Worm (Caenorhabditis elegans) whole organism, L1 larva: Measurements from ENCODE around the gene R07H5.9.

ENCODE experiments used
- C04F5.9 ChIP-seq: sonication (generic microtip); optimal IDR thresholded peaks from 2 replicates; lab custom pipeline; 2016; ENCODE audit warnings: missing genetic modification characterization, missing compliant biosample characterization
- C16A3.4 ChIP-seq: fragments of 150-350 bp; optimal IDR thresholded peaks from 2 replicates; lab custom pipeline; 2014; ENCODE audit warnings: missing biosample characterization, missing genetic modification characterization
- aha-1 ChIP-seq: fragments of 150-350 bp; optimal IDR thresholded peaks from 2 replicates; lab custom pipeline; 2014; ENCODE audit warnings: missing biosample characterization, missing genetic modification characterization
- alr-1 ChIP-seq: fragments of 200-800 bp; sonication (Bioruptor generic); optimal IDR thresholded peaks from 2 replicates; lab custom pipeline; 2018; ENCODE audit warnings: borderline replicate concordance, mild to moderate bottlenecking, missing genetic modification characterization, missing compliant biosample characterization
- aly-2 ChIP-seq: fragments of 150-350 bp; optimal IDR thresholded peaks from 2 replicates; lab custom pipeline; 2014; ENCODE audit warnings: missing biosample characterization, missing genetic modification characterization
- ama-1 ChIP-seq: fragments of 150-350 bp; optimal IDR thresholded peaks from 2 replicates; lab custom pipeline; 2014
- efl-1 ChIP-seq, 4 experiments: fragments of 150-350 bp; optimal IDR thresholded peaks in 3 of 4; peaks in 1 of 4; 1 replicate in 1 of 4; 2 replicates in 3 of 4; lab custom pipeline; 2014; ENCODE audit warnings: missing biosample characterization in 2 of 4, missing genetic modification characterization in 2 of 4, missing genetic modification reagents in 2 of 4
- egl-13 ChIP-seq: sonication (generic microtip); optimal IDR thresholded peaks from 2 replicates; lab custom pipeline; 2016; ENCODE audit warnings: missing genotype, missing genetic modification reagents, missing genetic modification characterization, missing compliant biosample characterization
- egl-27 ChIP-seq, 2 experiments: fragments of 150-350 bp in 1 of 2; sonication (generic microtip); optimal IDR thresholded peaks; 3 replicates each; lab custom pipeline; 2017 to 2018; ENCODE audit warnings: missing biosample characterization in 2 of 2, missing genetic modification characterization in 2 of 2, missing genetic modification reagents in 2 of 2
- elt-3 ChIP-seq, 6 experiments: fragments of 150-350 bp in 1 of 6; sonication (generic microtip); optimal IDR thresholded peaks; 2 replicates each; lab custom pipeline; 2017 to 2018; ENCODE audit warnings: missing biosample characterization in 6 of 6, missing genetic modification characterization in 6 of 6, inconsistent platforms in 1 of 6
- fos-1 ChIP-seq: fragments of 150-350 bp; optimal IDR thresholded peaks from 2 replicates; lab custom pipeline; 2014; ENCODE audit warnings: missing biosample characterization, missing genetic modification characterization
- grh-1 ChIP-seq: fragments of 200-800 bp; sonication (Bioruptor generic); IDR thresholded peaks from 2 replicates; pipeline ENCODE4 v1.3.6; 2022; ENCODE audit warnings: missing genetic modification reagents, missing genetic modification characterization, missing compliant biosample characterization
- hlh-17 ChIP-seq: fragments of 200-800 bp; sonication (Bioruptor generic); optimal IDR thresholded peaks from 2 replicates; lab custom pipeline; 2018; ENCODE audit warnings: missing genetic modification characterization, mild to moderate bottlenecking, missing compliant biosample characterization, moderate library complexity, borderline replicate concordance
- irx-1 ChIP-seq: sonication (generic microtip); optimal IDR thresholded peaks from 2 replicates; lab custom pipeline; 2016; ENCODE audit warnings: missing genetic modification characterization, missing compliant biosample characterization
- lin-13 ChIP-seq: fragments of 150-350 bp; optimal IDR thresholded peaks from 2 replicates; lab custom pipeline; 2014; ENCODE audit warnings: missing biosample characterization, missing genetic modification reagents, missing genetic modification characterization
- lin-14 ChIP-seq: fragments of 200-800 bp; sonication (Bioruptor generic); optimal IDR thresholded peaks from 2 replicates; lab custom pipeline; 2018; ENCODE audit warnings: mild to moderate bottlenecking, missing genetic modification characterization, moderate library complexity, missing compliant biosample characterization
- lin-35 ChIP-seq, 2 experiments: fragments of 150-350 bp; optimal IDR thresholded peaks; 2 replicates each; lab custom pipeline; 2014; ENCODE audit warnings: missing biosample characterization in 2 of 2, missing genetic modification characterization in 2 of 2, missing genetic modification reagents in 2 of 2
- lin-39 ChIP-seq: fragments of 150-350 bp; optimal IDR thresholded peaks from 2 replicates; lab custom pipeline; 2014; ENCODE audit warnings: missing biosample characterization, missing genetic modification reagents, missing genetic modification characterization
- mab-9 ChIP-seq: fragments of 200-800 bp; sonication (Bioruptor generic); IDR thresholded peaks from 2 replicates; pipeline ENCODE4 v1.3.6; 2022; ENCODE audit warnings: missing genetic modification reagents, missing genetic modification characterization, missing compliant biosample characterization
- mef-2 ChIP-seq: fragments of 150-350 bp; optimal IDR thresholded peaks from 2 replicates; lab custom pipeline; 2014; ENCODE audit warnings: missing biosample characterization, missing genetic modification characterization
- nhr-11 ChIP-seq: fragments of 150-350 bp; optimal IDR thresholded peaks from 2 replicates; lab custom pipeline; 2014; ENCODE audit warnings: missing biosample characterization, missing genetic modification characterization
- nhr-12 ChIP-seq: sonication (generic microtip); optimal IDR thresholded peaks from 2 replicates; lab custom pipeline; 2017; ENCODE audit warnings: missing biosample characterization, missing genetic modification characterization
- nhr-19 ChIP-seq: fragments of 200-800 bp; sonication (Bioruptor generic); conservative IDR thresholded peaks from 2 replicates; pipeline ENCODE4 v1.3.6; 2022; ENCODE audit warnings: missing genetic modification characterization, missing compliant biosample characterization
- nhr-20 ChIP-seq: sonication (generic microtip); optimal IDR thresholded peaks from 2 replicates; lab custom pipeline; 2016; ENCODE audit warnings: mild to moderate bottlenecking, missing genetic modification characterization, missing compliant biosample characterization
- nhr-237 ChIP-seq: fragments of 150-350 bp; optimal IDR thresholded peaks from 2 replicates; lab custom pipeline; 2014; ENCODE audit warnings: missing biosample characterization, missing genetic modification characterization
- nhr-28 ChIP-seq: fragments of 150-350 bp; optimal IDR thresholded peaks from 2 replicates; lab custom pipeline; 2014; ENCODE audit warnings: missing biosample characterization, missing genetic modification characterization
- nhr-76 ChIP-seq: sonication (generic microtip); optimal IDR thresholded peaks from 2 replicates; lab custom pipeline; 2017; ENCODE audit warnings: missing biosample characterization, missing genetic modification characterization
- nhr-84 ChIP-seq: sonication (generic microtip); optimal IDR thresholded peaks from 2 replicates; lab custom pipeline; 2017; ENCODE audit warnings: missing biosample characterization, missing genetic modification characterization
- nhr-85 ChIP-seq: sonication (generic microtip); peaks from one replicate; lab custom pipeline; 2016; ENCODE audit warnings: missing genetic modification characterization, inconsistent platforms, missing compliant biosample characterization
- pag-3 ChIP-seq: sonication (generic microtip); optimal IDR thresholded peaks from 2 replicates; lab custom pipeline; 2017; ENCODE audit warnings: missing genetic modification characterization, mild to moderate bottlenecking, missing compliant biosample characterization, antibody characterized with exemption, borderline replicate concordance; ENCODE audit not compliant: insufficient read depth
- pax-3 ChIP-seq: fragments of 200-800 bp; sonication (Bioruptor generic); optimal IDR thresholded peaks from 2 replicates; lab custom pipeline; 2018; ENCODE audit warnings: mild to moderate bottlenecking, missing genetic modification characterization, moderate library complexity, missing compliant biosample characterization
- rnt-1 ChIP-seq: sonication (generic microtip); optimal IDR thresholded peaks from 2 replicates; lab custom pipeline; 2016; ENCODE audit warnings: mild to moderate bottlenecking, missing genetic modification characterization, moderate library complexity, missing compliant biosample characterization
- snpc-4 ChIP-seq: fragments of 150-350 bp; optimal IDR thresholded peaks from 2 replicates; lab custom pipeline; 2014; ENCODE audit warnings: missing biosample characterization, missing genetic modification characterization
- swsn-7 ChIP-seq: sonication (generic microtip); optimal IDR thresholded peaks from 2 replicates; lab custom pipeline; 2016; ENCODE audit warnings: missing genetic modification characterization, missing compliant biosample characterization
- tlp-1 ChIP-seq: fragments of 150-350 bp; optimal IDR thresholded peaks from 2 replicates; lab custom pipeline; 2014; ENCODE audit warnings: missing biosample characterization, missing genetic modification characterization
- unc-130 ChIP-seq: fragments of 150-350 bp; optimal IDR thresholded peaks from 2 replicates; lab custom pipeline; 2017; ENCODE audit warnings: missing biosample characterization, missing genetic modification characterization, inconsistent platforms
- unc-86 ChIP-seq: sonication (generic microtip); optimal IDR thresholded peaks from 2 replicates; lab custom pipeline; 2016; ENCODE audit warnings: missing genetic modification characterization, missing compliant biosample characterization
- ztf-11 ChIP-seq, 2 experiments: sonication (generic microtip); optimal IDR thresholded peaks; 2 replicates each; lab custom pipeline; 2016 to 2017; ENCODE audit warnings: missing genetic modification characterization in 2 of 2, missing biosample characterization in 1 of 2, missing compliant biosample characterization in 1 of 2

R07H5.9 gene

ce11 chrIV:11229013-11229412 lies 21.7 kb downstream of the R07H5.9 start:
- TF ChIP-seq nhr-12 (tag; lab: Kevin White, UChicago) (no peak), egl-13 (tag; lab: Kevin White, UChicago) (no peak), swsn-7 (tag; lab: Kevin White, UChicago) (no peak), efl-1 (optimal IDR thresholded peaks at IDR 0.05; lab: Kevin White, UChicago) (no peak), efl-1 (GFP tag; optimal IDR thresholded peaks at IDR 0.05 in 1 of 2; lab: Kevin White, UChicago) (peak in 1 of 2 experiments; percentile 78), nhr-237 (no peak), ama-1 (no peak), C16A3.4 (tag; lab: Kevin White, UChicago) (no peak)

- no peak for TF ChIP-seq aly-2 (tag; lab: Kevin White, UChicago)
- no peak for TF ChIP-seq fos-1 (tag; lab: Kevin White, UChicago)
- no peak for TF ChIP-seq aha-1 (tag; lab: Kevin White, UChicago)
- TF ChIP-seq nhr-12 (tag; lab: Kevin White, UChicago), result no peak
- no peak for TF ChIP-seq egl-27 (tag; optimal IDR thresholded peaks at IDR 0.05; lab: Kevin White, UChicago)
- no peak for TF ChIP-seq C04F5.9 (tag; lab: Kevin White, UChicago)
- no peak for TF ChIP-seq rnt-1 (tag; lab: Kevin White, UChicago)
- TF ChIP-seq grh-1 (GFP tag; lab: Robert Waterston, UW), result no peak
- no peak for TF ChIP-seq nhr-85
These were observed 22.8 kb downstream of the R07H5.9 start, which contains the start of gene best-7 for ce11 chrIV:11230069-11230468. TSS of gene best-7 (minus strand) at chrIV:11230307.

ce11 chrIV:11231376-11231775 lies 24.1 kb downstream of the R07H5.9 start:
- TF ChIP-seq irx-1 (tag; lab: Kevin White, UChicago) (no peak), mab-9 (GFP tag; lab: Robert Waterston, UW) (no peak), elt-3 (tag; optimal IDR thresholded peaks at IDR 0.05; lab: Kevin White, UChicago) (no peak), ztf-11 (tag; optimal IDR thresholded peaks at IDR 0.05; lab: Kevin White, UChicago) (no peak), nhr-19 (no peak), ama-1 (no peak), pax-3 (tag; lab: Kevin White, UChicago) (no peak), nhr-12 (tag; lab: Kevin White, UChicago) (no peak), lin-14 (GFP tag; lab: Kevin White, UChicago) (no peak), nhr-11 (tag; lab: Kevin White, UChicago) (no peak), mef-2 (no peak), lin-39 (tag; lab: Kevin White, UChicago) (no peak), lin-13 (no peak), nhr-84 (tag; lab: Kevin White, UChicago) (no peak), pag-3 (no peak), hlh-17 (GFP tag; lab: Kevin White, UChicago) (no peak), nhr-28 (tag; lab: Kevin White, UChicago) (no peak)

- TF ChIP-seq lin-14 (GFP tag; lab: Kevin White, UChicago), result peak; percentile 49
- TF ChIP-seq alr-1 (tag; lab: Kevin White, UChicago), result no peak
These were observed 28.5 kb downstream of the R07H5.9 start for ce11 chrIV:11235755-11236154.

ce11 chrIV:11241368-11241767 lies 34.1 kb downstream of the R07H5.9 start, which contains the start of gene C05C12.6:
TSS of gene C05C12.6 (minus strand) at chrIV:11241468.
- TF ChIP-seq snpc-4 (tag; lab: Kevin White, UChicago), result no peak
- TF ChIP-seq nhr-76, result no peak
- TF ChIP-seq efl-1 (optimal IDR thresholded peaks at IDR 0.05; lab: Kevin White, UChicago), result no peak
- TF ChIP-seq efl-1 (GFP tag; optimal IDR thresholded peaks at IDR 0.05 in 1 of 2; lab: Kevin White, UChicago), result no peak
- TF ChIP-seq mab-9 (GFP tag; lab: Robert Waterston, UW), result no peak
- TF ChIP-seq nhr-20 (tag; lab: Kevin White, UChicago), result no peak
- no peak for TF ChIP-seq unc-130 (tag; lab: Kevin White, UChicago)
- TF ChIP-seq pag-3, result no peak
- no peak for TF ChIP-seq nhr-85
- TF ChIP-seq aly-2 (tag; lab: Kevin White, UChicago), result no peak
- no peak for TF ChIP-seq nhr-19
- TF ChIP-seq tlp-1 (tag; lab: Kevin White, UChicago), result no peak
- no peak for TF ChIP-seq unc-86 (tag; lab: Kevin White, UChicago)
- TF ChIP-seq lin-35 (GFP tag; optimal IDR thresholded peaks at IDR 0.05; lab: Kevin White, UChicago), result no peak
